Fruit fly (Drosophila melanogaster): ENCODE measurements around the gene Septin2.
A peak's percentile ranks its signal among the peaks of the same experiment; 100 is the strongest.

The Septin2 gene

dm6 chr3R:20549855-20550603, 38.1 kb downstream of the Septin2 start (continued):
- TF ChIP-seq Med (GFP tag) (peak; percentile 84), NFAT (GFP tag; IDR thresholded peaks at IDR 0.05) (peak; percentile 33; the same call in 1 of the 2 replicates), nmo (GFP tag; optimal IDR thresholded peaks at IDR 0.05) (peak; percentile 90), sug (tag; optimal IDR thresholded peaks at IDR 0.05) (peak; percentile 87), pros (GFP tag; optimal IDR thresholded peaks at IDR 0.05) (no peak), CG2889 (GFP tag; IDR thresholded peaks at IDR 0.05) (peak; percentile 73), CG34376 (GFP tag; optimal IDR thresholded peaks at IDR 0.05) (peak; percentile 69), CG31441 (GFP tag; IDR thresholded peaks at IDR 0.05) (peak; percentile 86), stc (GFP tag; IDR thresholded peaks at IDR 0.05) (peak; percentile 77), Dbx (GFP tag; IDR thresholded peaks at IDR 0.05) (peak; percentile 90), Mad (GFP tag; optimal IDR thresholded peaks at IDR 0.05) (peak; percentile 46), Kr (GFP tag; optimal IDR thresholded peaks at IDR 0.05) (no peak), Hr39 (optimal IDR thresholded peaks at IDR 0.05) (no peak), ind (GFP tag; optimal IDR thresholded peaks at IDR 0.05) (peak; percentile 86), CG9797 (GFP tag; optimal IDR thresholded peaks at IDR 0.05) (no peak), Xbp1 (GFP tag; optimal IDR thresholded peaks at IDR 0.05) (peak; percentile 84), CG13624 (GFP tag; optimal IDR thresholded peaks at IDR 0.05) (no peak), cas (GFP tag; IDR thresholded peaks at IDR 0.05) (peak; percentile 25; the same call in 1 of the 2 replicates), ken (GFP tag; IDR thresholded peaks at IDR 0.05) (peak; percentile 76), TFAM (GFP tag; optimal IDR thresholded peaks at IDR 0.05) (peak; percentile 46), CG18599 (GFP tag; optimal IDR thresholded peaks at IDR 0.05) (peak; percentile 92), Dip3 (GFP tag; optimal IDR thresholded peaks at IDR 0.05) (no peak), CG7357 (GFP tag; IDR thresholded peaks at IDR 0.05) (peak; percentile 80), ci (GFP tag; IDR thresholded peaks at IDR 0.05) (peak; percentile 81), CG11093 (GFP tag; IDR thresholded peaks at IDR 0.05) (peak; percentile 67; the same call in 2 of the 3 replicates), CG2202 (tag; optimal IDR thresholded peaks at IDR 0.05) (peak; percentile 75), dysf (GFP tag; IDR thresholded peaks at IDR 0.05) (peak; percentile 90), CG10462 (GFP tag; optimal IDR thresholded peaks at IDR 0.05) (peak; percentile 65), CG4360 (GFP tag; IDR thresholded peaks at IDR 0.05) (peak; percentile 85), CG32772 (GFP tag; IDR thresholded peaks at IDR 0.05) (peak; percentile 82), CG34422 (GFP tag; IDR thresholded peaks at IDR 0.05) (peak; percentile 69), pho (GFP tag; optimal IDR thresholded peaks at IDR 0.05) (peak; percentile 17), crol (GFP tag; IDR thresholded peaks at IDR 0.05) (peak; percentile 95), bab2 (GFP tag; optimal IDR thresholded peaks at IDR 0.05) (peak; percentile 5), wdn (GFP tag; IDR thresholded peaks at IDR 0.05) (no peak), en (GFP tag; optimal IDR thresholded peaks at IDR 0.05) (no peak), CG7556 (GFP tag; optimal IDR thresholded peaks at IDR 0.05) (peak; percentile 77), CG10147 (GFP tag; optimal IDR thresholded peaks at IDR 0.05) (peak; percentile 84), z (GFP tag; IDR thresholded peaks at IDR 0.05) (0 out of 3 replicates have a peak, but pooled peaks have one; percentile 4), unpg (GFP tag; optimal IDR thresholded peaks at IDR 0.05) (peak; percentile 88), sc (optimal IDR thresholded peaks at IDR 0.05) (no peak), sc (GFP tag; optimal IDR thresholded peaks at IDR 0.05) (peak; percentile 84), C15 (GFP tag; IDR thresholded peaks at IDR 0.05) (peak; percentile 78; the same call in 2 of the 3 replicates), ap (GFP tag; IDR thresholded peaks at IDR 0.05) (peak; percentile 62), tup (GFP tag; optimal IDR thresholded peaks at IDR 0.05) (peak; percentile 70), CG6272 (GFP tag; IDR thresholded peaks at IDR 0.05) (peak; percentile 73), fd96Cb (tag; optimal IDR thresholded peaks at IDR 0.05) (peak; percentile 88), chinmo (GFP tag; IDR thresholded peaks at IDR 0.05; ENCODE audit: partially characterized antibody) (peak; percentile 59; the same call in 3 of the 4 replicates), CG15601 (tag; optimal IDR thresholded peaks at IDR 0.05) (peak; percentile 78), HLH54F (GFP tag; optimal IDR thresholded peaks at IDR 0.05) (peak; percentile 43), CG13424 (tag; optimal IDR thresholded peaks at IDR 0.05) (peak; percentile 90)
